Worm (Caenorhabditis elegans) whole organism, L1 larva: ENCODE data around the gene nhr-14.
A peak's percentile ranks its signal among the peaks of the same experiment; 100 is the strongest.

Experiments used
- C04F5.9 ChIP-seq: sonication (generic microtip); optimal IDR thresholded peaks from 2 replicates; lab custom pipeline; 2016; ENCODE audit warnings: missing genetic modification characterization, missing compliant biosample characterization
- C34B4.2 ChIP-seq: sonication (generic microtip); optimal IDR thresholded peaks from 2 replicates; lab custom pipeline; 2017; ENCODE audit warnings: mild to moderate bottlenecking, missing genetic modification characterization, missing compliant biosample characterization
- F16B12.6 ChIP-seq: fragments of 150-350 bp; optimal IDR thresholded peaks from 2 replicates; lab custom pipeline; 2014; ENCODE audit warnings: missing biosample characterization, missing genetic modification characterization
- aha-1 ChIP-seq: fragments of 150-350 bp; optimal IDR thresholded peaks from 2 replicates; lab custom pipeline; 2014; ENCODE audit warnings: missing biosample characterization, missing genetic modification characterization
- aly-2 ChIP-seq: fragments of 150-350 bp; optimal IDR thresholded peaks from 2 replicates; lab custom pipeline; 2014; ENCODE audit warnings: missing biosample characterization, missing genetic modification characterization
- ama-1 ChIP-seq: fragments of 150-350 bp; optimal IDR thresholded peaks from 2 replicates; lab custom pipeline; 2014
- ceh-63 ChIP-seq: fragments of 200-800 bp; sonication (Bioruptor generic); optimal IDR thresholded peaks from 2 replicates; lab custom pipeline; 2018; ENCODE audit warnings: mild to moderate bottlenecking, missing genetic modification characterization, missing compliant biosample characterization
- ceh-8 ChIP-seq: fragments of 200-800 bp; sonication (Bioruptor generic); optimal IDR thresholded peaks from 2 replicates; lab custom pipeline; 2018; ENCODE audit warnings: mild to moderate bottlenecking, missing genetic modification characterization, moderate library complexity, missing compliant biosample characterization
- ceh-82 ChIP-seq, 3 experiments: fragments of 150-350 bp in 1 of 3; sonication (generic microtip) in 2 of 3; optimal IDR thresholded peaks; 2 replicates each; lab custom pipeline; 2014 to 2017; ENCODE audit warnings: missing biosample characterization in 3 of 3, missing genetic modification characterization in 3 of 3
- ceh-90 ChIP-seq: sonication (generic microtip); optimal IDR thresholded peaks from 2 replicates; lab custom pipeline; 2016; ENCODE audit warnings: missing genetic modification characterization, missing compliant biosample characterization
- dpl-1 ChIP-seq, 3 experiments: fragments of 150-350 bp in 2 of 3; sonication (generic microtip) in 1 of 3; optimal IDR thresholded peaks; 2 replicates each; lab custom pipeline; 2014 to 2017; ENCODE audit warnings: missing biosample characterization in 3 of 3, missing genetic modification characterization in 3 of 3, missing genetic modification reagents in 3 of 3
- dsc-1 ChIP-seq: sonication (generic microtip); optimal IDR thresholded peaks from 2 replicates; lab custom pipeline; 2016; ENCODE audit warnings: mild to moderate bottlenecking, missing genetic modification characterization, missing compliant biosample characterization
- efl-1 ChIP-seq, 4 experiments: fragments of 150-350 bp; optimal IDR thresholded peaks in 3 of 4; peaks in 1 of 4; 1 replicate in 1 of 4; 2 replicates in 3 of 4; lab custom pipeline; 2014; ENCODE audit warnings: missing biosample characterization in 2 of 4, missing genetic modification characterization in 2 of 4, missing genetic modification reagents in 2 of 4
- egl-13 ChIP-seq: sonication (generic microtip); optimal IDR thresholded peaks from 2 replicates; lab custom pipeline; 2016; ENCODE audit warnings: missing genotype, missing genetic modification reagents, missing genetic modification characterization, missing compliant biosample characterization
- egl-27 ChIP-seq, 2 experiments: fragments of 150-350 bp in 1 of 2; sonication (generic microtip); optimal IDR thresholded peaks; 3 replicates each; lab custom pipeline; 2017 to 2018; ENCODE audit warnings: missing biosample characterization in 2 of 2, missing genetic modification characterization in 2 of 2, missing genetic modification reagents in 2 of 2
- elt-2 ChIP-seq: sonication (generic microtip); optimal IDR thresholded peaks from 2 replicates; lab custom pipeline; 2016; ENCODE audit warnings: missing genetic modification characterization, mild to moderate bottlenecking, inconsistent platforms, missing compliant biosample characterization, missing genetic modification reagents
- ets-5 ChIP-seq: fragments of 200-800 bp; sonication (Bioruptor generic); IDR thresholded peaks from 2 replicates; pipeline ENCODE4 v1.3.6; 2022; ENCODE audit warnings: missing genetic modification characterization, missing compliant biosample characterization
- fkh-4 ChIP-seq: sonication (generic microtip); optimal IDR thresholded peaks from 2 replicates; lab custom pipeline; 2016; ENCODE audit warnings: missing compliant biosample characterization, missing genetic modification characterization, borderline replicate concordance
- fos-1 ChIP-seq: fragments of 150-350 bp; optimal IDR thresholded peaks from 2 replicates; lab custom pipeline; 2014; ENCODE audit warnings: missing biosample characterization, missing genetic modification characterization
- hlh-17 ChIP-seq: fragments of 200-800 bp; sonication (Bioruptor generic); optimal IDR thresholded peaks from 2 replicates; lab custom pipeline; 2018; ENCODE audit warnings: missing genetic modification characterization, mild to moderate bottlenecking, missing compliant biosample characterization, moderate library complexity, borderline replicate concordance
- hpl-2 ChIP-seq: fragments of 150-350 bp; optimal IDR thresholded peaks from 2 replicates; lab custom pipeline; 2014; ENCODE audit warnings: missing biosample characterization, missing genetic modification reagents, missing genetic modification characterization
- isw-1 ChIP-seq: fragments of 200-800 bp; sonication (Bioruptor generic); IDR thresholded peaks from 2 replicates; pipeline ENCODE4 v1.3.6; 2022; ENCODE audit warnings: missing genetic modification characterization, missing compliant biosample characterization
- jun-1 ChIP-seq: fragments of 150-350 bp; optimal IDR thresholded peaks from 2 replicates; lab custom pipeline; 2014; ENCODE audit warnings: missing biosample characterization, missing genetic modification reagents, missing genetic modification characterization
- lin-14 ChIP-seq: fragments of 200-800 bp; sonication (Bioruptor generic); optimal IDR thresholded peaks from 2 replicates; lab custom pipeline; 2018; ENCODE audit warnings: mild to moderate bottlenecking, missing genetic modification characterization, moderate library complexity, missing compliant biosample characterization
- lin-15B ChIP-seq: fragments of 150-350 bp; sonication (generic microtip); optimal IDR thresholded peaks from 3 replicates; lab custom pipeline; 2014; ENCODE audit warnings: missing biosample characterization, missing genetic modification characterization
- lin-35 ChIP-seq, 2 experiments: fragments of 150-350 bp; optimal IDR thresholded peaks; 2 replicates each; lab custom pipeline; 2014; ENCODE audit warnings: missing biosample characterization in 2 of 2, missing genetic modification characterization in 2 of 2, missing genetic modification reagents in 2 of 2
- lin-39 ChIP-seq: fragments of 150-350 bp; optimal IDR thresholded peaks from 2 replicates; lab custom pipeline; 2014; ENCODE audit warnings: missing biosample characterization, missing genetic modification reagents, missing genetic modification characterization
- mab-9 ChIP-seq: fragments of 200-800 bp; sonication (Bioruptor generic); IDR thresholded peaks from 2 replicates; pipeline ENCODE4 v1.3.6; 2022; ENCODE audit warnings: missing genetic modification reagents, missing genetic modification characterization, missing compliant biosample characterization
- mdl-1 ChIP-seq, 2 experiments: fragments of 150-350 bp; optimal IDR thresholded peaks; 2 replicates each; lab custom pipeline; 2014 to 2017; ENCODE audit warnings: missing biosample characterization in 2 of 2, missing genetic modification characterization in 2 of 2, inconsistent platforms in 1 of 2
- mef-2 ChIP-seq: fragments of 150-350 bp; optimal IDR thresholded peaks from 2 replicates; lab custom pipeline; 2014; ENCODE audit warnings: missing biosample characterization, missing genetic modification characterization
- nhr-19 ChIP-seq: fragments of 200-800 bp; sonication (Bioruptor generic); conservative IDR thresholded peaks from 2 replicates; pipeline ENCODE4 v1.3.6; 2022; ENCODE audit warnings: missing genetic modification characterization, missing compliant biosample characterization
- nhr-20 ChIP-seq: sonication (generic microtip); optimal IDR thresholded peaks from 2 replicates; lab custom pipeline; 2016; ENCODE audit warnings: mild to moderate bottlenecking, missing genetic modification characterization, missing compliant biosample characterization
- nhr-237 ChIP-seq: fragments of 150-350 bp; optimal IDR thresholded peaks from 2 replicates; lab custom pipeline; 2014; ENCODE audit warnings: missing biosample characterization, missing genetic modification characterization
- nhr-28 ChIP-seq: fragments of 150-350 bp; optimal IDR thresholded peaks from 2 replicates; lab custom pipeline; 2014; ENCODE audit warnings: missing biosample characterization, missing genetic modification characterization
- nhr-47 ChIP-seq: sonication (generic microtip); optimal IDR thresholded peaks from 2 replicates; lab custom pipeline; 2016; ENCODE audit warnings: mild to moderate bottlenecking, missing genetic modification characterization, moderate library complexity, missing compliant biosample characterization
- nhr-71 ChIP-seq: sonication (generic microtip); optimal IDR thresholded peaks from 2 replicates; lab custom pipeline; 2016; ENCODE audit warnings: mild to moderate bottlenecking, missing genetic modification characterization, moderate library complexity, missing compliant biosample characterization
- nhr-76 ChIP-seq: sonication (generic microtip); optimal IDR thresholded peaks from 2 replicates; lab custom pipeline; 2017; ENCODE audit warnings: missing biosample characterization, missing genetic modification characterization
- nhr-84 ChIP-seq: sonication (generic microtip); optimal IDR thresholded peaks from 2 replicates; lab custom pipeline; 2017; ENCODE audit warnings: missing biosample characterization, missing genetic modification characterization
- pag-3 ChIP-seq: sonication (generic microtip); optimal IDR thresholded peaks from 2 replicates; lab custom pipeline; 2017; ENCODE audit warnings: missing genetic modification characterization, mild to moderate bottlenecking, missing compliant biosample characterization, antibody characterized with exemption, borderline replicate concordance; ENCODE audit not compliant: insufficient read depth
- pax-3 ChIP-seq: fragments of 200-800 bp; sonication (Bioruptor generic); optimal IDR thresholded peaks from 2 replicates; lab custom pipeline; 2018; ENCODE audit warnings: mild to moderate bottlenecking, missing genetic modification characterization, moderate library complexity, missing compliant biosample characterization
- rnt-1 ChIP-seq: sonication (generic microtip); optimal IDR thresholded peaks from 2 replicates; lab custom pipeline; 2016; ENCODE audit warnings: mild to moderate bottlenecking, missing genetic modification characterization, moderate library complexity, missing compliant biosample characterization
- snpc-4 ChIP-seq: fragments of 150-350 bp; optimal IDR thresholded peaks from 2 replicates; lab custom pipeline; 2014; ENCODE audit warnings: missing biosample characterization, missing genetic modification characterization
- snu-23 ChIP-seq: sonication (generic microtip); optimal IDR thresholded peaks from 2 replicates; lab custom pipeline; 2016; ENCODE audit warnings: missing genetic modification characterization, missing compliant biosample characterization
- sptf-1 ChIP-seq: fragments of 150-350 bp; optimal IDR thresholded peaks from 2 replicates; lab custom pipeline; 2014; ENCODE audit warnings: missing biosample characterization, missing genetic modification characterization
- sup-37 ChIP-seq: fragments of 200-800 bp; sonication (Bioruptor generic); optimal IDR thresholded peaks from 2 replicates; lab custom pipeline; 2018; ENCODE audit warnings: mild to moderate bottlenecking, missing genetic modification characterization, missing compliant biosample characterization
- tbx-2 ChIP-seq: sonication (generic microtip); optimal IDR thresholded peaks from 2 replicates; lab custom pipeline; 2016; ENCODE audit warnings: missing genetic modification characterization, missing compliant biosample characterization
- unc-130 ChIP-seq: fragments of 150-350 bp; optimal IDR thresholded peaks from 2 replicates; lab custom pipeline; 2017; ENCODE audit warnings: missing biosample characterization, missing genetic modification characterization, inconsistent platforms
- unc-30 ChIP-seq: sonication (generic microtip); optimal IDR thresholded peaks from 2 replicates; lab custom pipeline; 2017; ENCODE audit warnings: missing biosample characterization, missing genetic modification characterization
- unc-98 ChIP-seq: fragments of 200-800 bp; sonication (Bioruptor generic); IDR thresholded peaks from 2 replicates; pipeline ENCODE4 v1.3.6; 2022; ENCODE audit warnings: missing genetic modification characterization, missing compliant biosample characterization
- zip-4 ChIP-seq: fragments of 200-800 bp; sonication (Bioruptor generic); optimal IDR thresholded peaks from 2 replicates; lab custom pipeline; 2018; ENCODE audit warnings: mild to moderate bottlenecking, missing genetic modification characterization, moderate library complexity, missing compliant biosample characterization
- ztf-11 ChIP-seq, 2 experiments: sonication (generic microtip); optimal IDR thresholded peaks; 2 replicates each; lab custom pipeline; 2016 to 2017; ENCODE audit warnings: missing genetic modification characterization in 2 of 2, missing biosample characterization in 1 of 2, missing compliant biosample characterization in 1 of 2
- ztf-4 ChIP-seq: fragments of 150-350 bp; optimal IDR thresholded peaks from 2 replicates; lab custom pipeline; 2014; ENCODE audit warnings: missing biosample characterization, missing genetic modification characterization

nhr-14 gene

ce11 chrX:8475142-8475541 lies 836 bp downstream of the nhr-14 start (continued):
- TF ChIP-seq ceh-90 (no peak), dpl-1 (GFP tag; optimal IDR thresholded peaks at IDR 0.05; lab: Kevin White, UChicago) (peak in 1 of 3 experiments; percentile 41), unc-30 (no peak), nhr-19 (GFP tag; lab: Robert Waterston, UW) (peak; percentile 82), mab-9 (GFP tag; lab: Robert Waterston, UW) (no peak), ceh-8 (GFP tag; lab: Kevin White, UChicago) (no peak), fkh-4 (tag; lab: Kevin White, UChicago) (no peak), egl-27 (tag; optimal IDR thresholded peaks at IDR 0.05; lab: Kevin White, UChicago) (peak in 1 of 2 experiments; percentile 61), snu-23 (GFP tag; lab: Kevin White, UChicago) (peak; percentile 87), aha-1 (no peak), isw-1 (GFP tag; lab: Robert Waterston, UW) (no peak), ets-5 (no peak), hpl-2 (GFP tag; lab: Kevin White, UChicago) (peak; percentile 1), F16B12.6 (tag; lab: Kevin White, UChicago) (no peak), C04F5.9 (no peak), nhr-47 (tag; lab: Kevin White, UChicago) (peak; percentile 62), tbx-2 (peak; percentile 85), dsc-1 (no peak), lin-35 (GFP tag; optimal IDR thresholded peaks at IDR 0.05; lab: Kevin White, UChicago) (peak in 1 of 2 experiments; percentile 78), nhr-28 (tag; lab: Kevin White, UChicago) (no peak), ama-1 (lab: Kevin White, UChicago) (no peak), efl-1 (optimal IDR thresholded peaks at IDR 0.05; lab: Kevin White, UChicago) (peak in 1 of 2 experiments; percentile 2), efl-1 (GFP tag; optimal IDR thresholded peaks at IDR 0.05 in 1 of 2; lab: Kevin White, UChicago) (peak in 1 of 2 experiments; percentile 80), zip-4 (GFP tag; lab: Kevin White, UChicago) (no peak), unc-98 (GFP tag; lab: Robert Waterston, UW) (no peak), hlh-17 (no peak), nhr-20 (tag; lab: Kevin White, UChicago) (peak; percentile 99), fos-1 (tag; lab: Kevin White, UChicago) (no peak), C34B4.2 (tag; lab: Kevin White, UChicago) (no peak), lin-15B (tag; lab: Kevin White, UChicago) (no peak), nhr-237 (peak; percentile 44), elt-2 (tag; lab: Kevin White, UChicago) (no peak), ztf-4 (tag; lab: Kevin White, UChicago) (peak; percentile 65), jun-1 (no peak), sptf-1 (no peak), snpc-4 (tag; lab: Kevin White, UChicago) (no peak), rnt-1 (no peak), nhr-71 (tag; lab: Kevin White, UChicago) (peak; percentile 93), pax-3 (tag; lab: Kevin White, UChicago) (no peak), mdl-1 (tag; optimal IDR thresholded peaks at IDR 0.05; lab: Kevin White, UChicago) (peak in 1 of 2 experiments; percentile 74), ztf-11 (tag; optimal IDR thresholded peaks at IDR 0.05; lab: Kevin White, UChicago) (no peak), ceh-63 (GFP tag; lab: Kevin White, UChicago) (no peak), nhr-76 (tag; lab: Kevin White, UChicago) (no peak), egl-13 (tag; lab: Kevin White, UChicago) (no peak), ceh-82 (tag; optimal IDR thresholded peaks at IDR 0.05; lab: Kevin White, UChicago) (no peak), pag-3 (tag; lab: Kevin White, UChicago) (no peak), sup-37 (GFP tag; lab: Kevin White, UChicago) (no peak), nhr-84 (no peak), lin-39 (tag; lab: Kevin White, UChicago) (no peak), lin-14 (GFP tag; lab: Kevin White, UChicago) (peak; percentile 90), mef-2 (no peak), unc-130 (tag; lab: Kevin White, UChicago) (peak; percentile 93), aly-2 (tag; lab: Kevin White, UChicago) (no peak)
